Fruit fly (Drosophila melanogaster) whole organism, embryonic: Measurements from ENCODE around the gene CG9992.
A peak's percentile ranks its signal among the peaks of the same experiment; 100 is the strongest.

Source experiments
- Asciz ChIP-seq: fragments of 200-800 bp; sonication (Bioruptor generic); optimal IDR thresholded peaks from 2 replicates; lab custom pipeline; 2017; ENCODE audit warnings: missing biosample characterization, mild to moderate bottlenecking, missing genetic modification characterization, missing genetic modification reagents
- B-H2 ChIP-seq: fragments of 200-800 bp; sonication (Bioruptor generic); optimal IDR thresholded peaks from 2 replicates; lab custom pipeline; 2018; ENCODE audit warnings: missing biosample characterization, mild to moderate bottlenecking, missing genetic modification characterization
- Bteb2 ChIP-seq: fragments of 200-800 bp; sonication (Bioruptor generic); optimal IDR thresholded peaks from 2 replicates; lab custom pipeline; 2016; ENCODE audit warnings: missing biosample characterization, missing genetic modification characterization
- CG10147 ChIP-seq: fragments of 200-800 bp; sonication (Bioruptor generic); optimal IDR thresholded peaks from 2 replicates; lab custom pipeline; 2019; ENCODE audit warnings: missing biosample characterization, mild to moderate bottlenecking, missing genetic modification characterization, moderate library complexity
- CG10959 ChIP-seq: fragments of 200-800 bp; sonication (Bioruptor generic); IDR thresholded peaks from 2 replicates; pipeline ENCODE4 v1.3.6; 2022; ENCODE audit warnings: missing biosample characterization, missing genetic modification characterization
- CG11456 ChIP-seq: fragments of 200-800 bp; sonication (Bioruptor generic); IDR thresholded peaks from 3 replicates; pipeline ENCODE4 v1.3.6; 2022; ENCODE audit warnings: missing biosample characterization, missing genetic modification characterization
- CG11696 ChIP-seq: fragments of 200-800 bp; sonication (Bioruptor generic); IDR thresholded peaks from 2 replicates; pipeline ENCODE4 v1.3.6; 2022; ENCODE audit warnings: missing biosample characterization, missing genetic modification characterization
- CG13287 ChIP-seq: fragments of 200-800 bp; sonication (Bioruptor generic); IDR thresholded peaks from 2 replicates; pipeline ENCODE4 v1.3.6; 2022; ENCODE audit warnings: missing biosample characterization, missing genetic modification characterization; ENCODE audit not compliant: partially characterized antibody
- CG15011 ChIP-seq: fragments of 200-800 bp; sonication (Bioruptor generic); optimal IDR thresholded peaks from 3 replicates; lab custom pipeline; 2018; ENCODE audit warnings: missing biosample characterization, mild to moderate bottlenecking, missing genetic modification characterization
- CG15514 ChIP-seq: fragments of 200-800 bp; sonication (Bioruptor generic); optimal IDR thresholded peaks from 3 replicates; lab custom pipeline; 2017; ENCODE audit warnings: missing biosample characterization, missing genetic modification characterization, mild to moderate bottlenecking, moderate library complexity, missing genetic modification reagents
- CG1602 ChIP-seq: fragments of 200-800 bp; sonication (Bioruptor generic); optimal IDR thresholded peaks from 3 replicates; lab custom pipeline; 2016; ENCODE audit warnings: missing biosample characterization, missing genetic modification characterization
- CG17328 ChIP-seq: fragments of 200-800 bp; sonication (Bioruptor generic); IDR thresholded peaks from 2 replicates; pipeline ENCODE4 v1.3.6; 2022; ENCODE audit warnings: missing biosample characterization, missing genetic modification characterization
- CG17568 ChIP-seq: fragments of 200-800 bp; sonication (Bioruptor generic); optimal IDR thresholded peaks from 2 replicates; lab custom pipeline; 2018; ENCODE audit warnings: missing biosample characterization, mild to moderate bottlenecking, missing genetic modification characterization, moderate library complexity
- CG1832 ChIP-seq: fragments of 200-800 bp; sonication (Bioruptor generic); optimal IDR thresholded peaks from 2 replicates; lab custom pipeline; 2017; ENCODE audit warnings: missing biosample characterization, mild to moderate bottlenecking, missing genetic modification characterization, inconsistent platforms
- CG18599 ChIP-seq: fragments of 200-800 bp; sonication (Bioruptor generic); optimal IDR thresholded peaks from 3 replicates; lab custom pipeline; 2017; ENCODE audit warnings: missing biosample characterization, missing genetic modification characterization, mild to moderate bottlenecking, moderate library complexity, missing genetic modification reagents
- CG31388 ChIP-seq: fragments of 200-800 bp; sonication (Bioruptor generic); optimal IDR thresholded peaks from 2 replicates; lab custom pipeline; 2016; ENCODE audit warnings: missing biosample characterization, missing genetic modification characterization
- CG3407 ChIP-seq: fragments of 200-800 bp; sonication (Bioruptor generic); optimal IDR thresholded peaks from 2 replicates; lab custom pipeline; 2018; ENCODE audit warnings: missing biosample characterization, mild to moderate bottlenecking, missing genetic modification characterization
- CG4404 ChIP-seq: fragments of 200-800 bp; sonication (Bioruptor generic); IDR thresholded peaks from 2 replicates; pipeline ENCODE4 v1.3.6; 2022; ENCODE audit warnings: missing biosample characterization, missing genetic modification characterization
- CG4707 ChIP-seq: fragments of 200-800 bp; sonication (Bioruptor generic); optimal IDR thresholded peaks from 2 replicates; lab custom pipeline; 2018; ENCODE audit warnings: missing biosample characterization, mild to moderate bottlenecking, missing genetic modification characterization, moderate library complexity
- CG9437 ChIP-seq: fragments of 200-800 bp; sonication (Bioruptor generic); optimal IDR thresholded peaks from 2 replicates; lab custom pipeline; 2018; ENCODE audit warnings: missing biosample characterization, mild to moderate bottlenecking, missing genetic modification characterization
- CG9932 ChIP-seq: fragments of 200-800 bp; sonication (Bioruptor generic); IDR thresholded peaks from 2 replicates; pipeline ENCODE4 v1.3.6; 2022; ENCODE audit warnings: missing biosample characterization, missing genetic modification characterization
- Deaf1 ChIP-seq: fragments of 200-800 bp; optimal IDR thresholded peaks from 3 replicates; lab custom pipeline; 2019; ENCODE audit warnings: missing biosample characterization, mild to moderate bottlenecking, missing genetic modification characterization, moderate library complexity
- Doc2 ChIP-seq: fragments of 200-800 bp; sonication (Bioruptor generic); IDR thresholded peaks from 2 replicates; pipeline ENCODE4 v1.3.6; 2022; ENCODE audit warnings: missing biosample characterization, missing genetic modification characterization
- E2f2 ChIP-seq: fragments of 200-800 bp; sonication (Bioruptor generic); IDR thresholded peaks from 2 replicates; pipeline ENCODE4 v1.3.6; 2022; ENCODE audit warnings: missing biosample characterization, missing genetic modification characterization
- H15 ChIP-seq: fragments of 200-800 bp; sonication (Bioruptor generic); IDR thresholded peaks from 3 replicates; pipeline ENCODE4 v1.3.6; 2022; ENCODE audit warnings: missing biosample characterization, missing genetic modification characterization
- MTF-1 ChIP-seq: fragments of 200-800 bp; sonication (Bioruptor generic); optimal IDR thresholded peaks from 2 replicates; lab custom pipeline; 2018; ENCODE audit warnings: missing biosample characterization, mild to moderate bottlenecking, missing genetic modification characterization, borderline replicate concordance
- NC2α ChIP-seq: fragments of 200-800 bp; sonication (Bioruptor generic); optimal IDR thresholded peaks from 2 replicates; lab custom pipeline; 2016; ENCODE audit warnings: missing biosample characterization, missing genetic modification characterization
- Poxn ChIP-seq: fragments of 200-800 bp; sonication (Bioruptor generic); IDR thresholded peaks from 2 replicates; pipeline ENCODE4 v1.3.6; 2022; ENCODE audit warnings: missing biosample characterization, missing genetic modification characterization
- Rx ChIP-seq: fragments of 200-800 bp; sonication (Bioruptor generic); IDR thresholded peaks from 2 replicates; pipeline ENCODE4 v1.3.6; 2022; ENCODE audit warnings: missing biosample characterization, missing genetic modification characterization
- Sox102F ChIP-seq: fragments of 200-800 bp; sonication (Bioruptor generic); optimal IDR thresholded peaks from 2 replicates; lab custom pipeline; 2018; ENCODE audit warnings: missing biosample characterization, mild to moderate bottlenecking, missing genetic modification characterization, moderate library complexity
- Usf ChIP-seq: fragments of 200-800 bp; sonication (Bioruptor generic); optimal IDR thresholded peaks from 2 replicates; lab custom pipeline; 2017; ENCODE audit warnings: missing genotype, missing biosample characterization, missing genetic modification characterization
- ato ChIP-seq: fragments of 200-800 bp; sonication (Bioruptor generic); IDR thresholded peaks from 2 replicates; pipeline ENCODE4 v1.3.6; 2022; ENCODE audit warnings: missing biosample characterization, missing genetic modification characterization; ENCODE audit not compliant: partially characterized antibody
- cas ChIP-seq: fragments of 200-800 bp; sonication (Bioruptor generic); IDR thresholded peaks from 2 replicates; pipeline ENCODE4 v1.3.6; 2022; ENCODE audit warnings: missing biosample characterization, missing genetic modification characterization
- caup ChIP-seq: fragments of 200-800 bp; sonication (Bioruptor generic); optimal IDR thresholded peaks from 3 replicates; lab custom pipeline; 2017; ENCODE audit warnings: missing biosample characterization, mild to moderate bottlenecking, missing genetic modification characterization, moderate library complexity; ENCODE audit not compliant: severe bottlenecking
- danr ChIP-seq: fragments of 200-800 bp; sonication (Bioruptor generic); IDR thresholded peaks from 2 replicates; pipeline ENCODE4 v1.3.6; 2022; ENCODE audit warnings: missing biosample characterization, missing genetic modification characterization
- dysf ChIP-seq: fragments of 200-800 bp; sonication (Bioruptor generic); IDR thresholded peaks from 3 replicates; pipeline ENCODE4 v1.3.6; 2022; ENCODE audit warnings: missing biosample characterization, missing genetic modification characterization
- gce ChIP-seq: fragments of 200-800 bp; sonication (Bioruptor generic); IDR thresholded peaks from 3 replicates; pipeline ENCODE4 v1.3.6; 2022; ENCODE audit warnings: missing biosample characterization, missing genetic modification characterization
- gcm ChIP-seq: fragments of 200-800 bp; sonication (Bioruptor generic); optimal IDR thresholded peaks from 2 replicates; lab custom pipeline; 2019; ENCODE audit warnings: missing biosample characterization, mild to moderate bottlenecking, missing genetic modification characterization, moderate library complexity
- hbn ChIP-seq: fragments of 200-800 bp; sonication (Bioruptor generic); IDR thresholded peaks from 2 replicates; pipeline ENCODE4 v1.3.6; 2022; ENCODE audit warnings: missing biosample characterization, missing genetic modification characterization; ENCODE audit not compliant: partially characterized antibody
- inv ChIP-seq: fragments of 200-800 bp; sonication (Bioruptor generic); IDR thresholded peaks from 2 replicates; pipeline ENCODE4 v1.3.6; 2022; ENCODE audit warnings: missing biosample characterization, missing genetic modification characterization; ENCODE audit not compliant: partially characterized antibody
- nau ChIP-seq: fragments of 200-800 bp; sonication (Bioruptor generic); optimal IDR thresholded peaks from 3 replicates; lab custom pipeline; 2017; ENCODE audit warnings: missing biosample characterization, mild to moderate bottlenecking, missing genetic modification characterization, missing genetic modification reagents
- pfk ChIP-seq: fragments of 200-800 bp; sonication (Bioruptor generic); optimal IDR thresholded peaks from 2 replicates; lab custom pipeline; 2018; ENCODE audit warnings: missing biosample characterization, mild to moderate bottlenecking, missing genetic modification characterization, moderate library complexity
- psq ChIP-seq: fragments of 200-800 bp; sonication (Bioruptor generic); optimal IDR thresholded peaks from 2 replicates; lab custom pipeline; 2017; ENCODE audit warnings: missing biosample characterization, missing genetic modification characterization
- sim ChIP-seq: fragments of 200-800 bp; sonication (Bioruptor generic); IDR thresholded peaks from 2 replicates; pipeline ENCODE4 v1.3.6; 2022; ENCODE audit warnings: missing biosample characterization, missing genetic modification characterization
- sima ChIP-seq: fragments of 200-800 bp; sonication (Bioruptor generic); optimal IDR thresholded peaks from 2 replicates; lab custom pipeline; 2016; ENCODE audit warnings: missing biosample characterization, missing genetic modification characterization
- sisA ChIP-seq: fragments of 200-800 bp; sonication (Bioruptor generic); IDR thresholded peaks from 2 replicates; pipeline ENCODE4 v1.3.6; 2022; ENCODE audit warnings: missing biosample characterization, missing genetic modification characterization
- slou ChIP-seq: fragments of 200-800 bp; sonication (Bioruptor generic); optimal IDR thresholded peaks from 3 replicates; lab custom pipeline; 2016; ENCODE audit warnings: missing biosample characterization, missing genetic modification characterization
- toy ChIP-seq: fragments of 200-800 bp; sonication (Bioruptor generic); IDR thresholded peaks from 2 replicates; pipeline ENCODE4 v1.3.6; 2022; ENCODE audit warnings: missing biosample characterization, missing genetic modification characterization
- usp ChIP-seq: fragments of >200 bp; optimal IDR thresholded peaks from 2 replicates; lab custom pipeline; 2017; ENCODE audit warnings: missing biosample characterization, missing genetic modification characterization

Gene CG9992

dm6 chrX:16335107-16335642 lies 49.5 kb downstream of the CG9992 start (continued):
- TF ChIP-seq CG9932, result peak; percentile 84
- peak; percentile 64 for TF ChIP-seq Bteb2 (GFP tag; lab: Kevin White, UChicago)
- peak; percentile 76; the same call in 2 of the 3 replicates for TF ChIP-seq dysf
- peak; percentile 23 for TF ChIP-seq pfk (GFP tag; lab: Kevin White, UChicago)
- peak; percentile 69 for TF ChIP-seq cas (GFP tag; lab: Robert Waterston, UW)
- no peak for TF ChIP-seq Poxn (GFP tag; lab: Robert Waterston, UW)
- peak; percentile 77; the same call in 2 of the 3 replicates for TF ChIP-seq CG11456 (GFP tag; lab: Robert Waterston, UW)
- peak; percentile 58 for TF ChIP-seq E2f2 (GFP tag; lab: Robert Waterston, UW)
- peak; percentile 67 for TF ChIP-seq B-H2 (GFP tag; lab: Kevin White, UChicago)
- TF ChIP-seq CG1832 (GFP tag; lab: Kevin White, UChicago), result no peak
- TF ChIP-seq sima (GFP tag; lab: Kevin White, UChicago), result peak; percentile 39
- peak; percentile 32 for TF ChIP-seq Asciz
- peak; percentile 70 for TF ChIP-seq sisA (GFP tag; lab: Robert Waterston, UW)
- TF ChIP-seq danr (GFP tag; lab: Robert Waterston, UW), result 0 out of 2 replicates have a peak, but pooled peaks have one; percentile 42
- no peak; the same call in 1 of the 2 replicates for TF ChIP-seq Rx (GFP tag; lab: Robert Waterston, UW)
- peak; percentile 61; the same call in 2 of the 3 replicates for TF ChIP-seq gce (GFP tag; lab: Robert Waterston, UW)
- no peak for TF ChIP-seq sim (GFP tag; lab: Robert Waterston, UW)
- TF ChIP-seq CG10959 (GFP tag; lab: Robert Waterston, UW), result peak; percentile 58; the same call in 1 of the 2 replicates
- TF ChIP-seq CG9437 (GFP tag; lab: Kevin White, UChicago), result peak; percentile 63
- TF ChIP-seq inv (GFP tag; lab: Robert Waterston, UW), result no peak
- TF ChIP-seq CG15514 (GFP tag; lab: Kevin White, UChicago), result peak; percentile 99
- TF ChIP-seq H15 (GFP tag; lab: Robert Waterston, UW), result peak; percentile 72
- TF ChIP-seq CG15011, result peak; percentile 37
- TF ChIP-seq ato (GFP tag; lab: Robert Waterston, UW), result no peak
- peak; percentile 14 for TF ChIP-seq CG4707 (GFP tag; lab: Kevin White, UChicago)
- TF ChIP-seq MTF-1 (GFP tag; lab: Kevin White, UChicago), result peak; percentile 12
- peak; percentile 77 for TF ChIP-seq Sox102F (GFP tag; lab: Kevin White, UChicago)
- TF ChIP-seq CG4404 (GFP tag; lab: Robert Waterston, UW), result peak; percentile 42; the same call in 1 of the 2 replicates
- TF ChIP-seq caup, result peak; percentile 72
- peak; percentile 82 for TF ChIP-seq CG18599 (GFP tag; lab: Kevin White, UChicago)
- peak; percentile 62 for TF ChIP-seq CG17568 (GFP tag; lab: Kevin White, UChicago)
- no peak for TF ChIP-seq usp (GFP tag; lab: Kevin White, UChicago)
- TF ChIP-seq nau, result peak; percentile 38
- peak; percentile 47 for TF ChIP-seq CG1602
- no peak for TF ChIP-seq psq (GFP tag; lab: Kevin White, UChicago)
- TF ChIP-seq CG11696 (GFP tag; lab: Robert Waterston, UW), result peak; percentile 64; the same call in 1 of the 2 replicates
- no peak for TF ChIP-seq CG31388
- no peak for TF ChIP-seq Doc2 (GFP tag; lab: Robert Waterston, UW)
- peak; percentile 24 for TF ChIP-seq gcm (GFP tag; lab: Kevin White, UChicago)
- TF ChIP-seq hbn (GFP tag; lab: Robert Waterston, UW), result no peak
- TF ChIP-seq toy (GFP tag; lab: Robert Waterston, UW), result 0 out of 2 replicates have a peak, but pooled peaks have one; percentile 50
- peak; percentile 19; the same call in 1 of the 2 replicates for TF ChIP-seq CG13287 (GFP tag; lab: Robert Waterston, UW)
- peak; percentile 17 for TF ChIP-seq Usf (GFP tag; lab: Kevin White, UChicago)
- peak; percentile 33 for TF ChIP-seq slou (GFP tag; lab: Kevin White, UChicago)
- peak; percentile 78 for TF ChIP-seq CG17328 (GFP tag; lab: Robert Waterston, UW)
- TF ChIP-seq NC2α (GFP tag; lab: Kevin White, UChicago), result no peak
- peak; percentile 30 for TF ChIP-seq CG3407 (GFP tag; lab: Kevin White, UChicago)
- peak; percentile 33 for TF ChIP-seq CG10147
- TF ChIP-seq Deaf1, result no peak
